Worm (Caenorhabditis elegans) whole organism, L4 larva: Measurements from ENCODE around the gene F49F1.10.
"Not testable (repeated sequence)": the region's sequence is repeated elsewhere in the genome, so short reads cannot be mapped to it uniquely, and the experiment has no call there.

Source experiments
- F37D6.2 ChIP-seq: sonication (generic microtip); optimal IDR thresholded peaks from 2 replicates; lab custom pipeline; 2016; ENCODE audit warnings: mild to moderate bottlenecking, missing genetic modification characterization, missing compliant biosample characterization
- ceh-32 ChIP-seq: sonication (generic microtip); optimal IDR thresholded peaks from 2 replicates; lab custom pipeline; 2016; ENCODE audit warnings: mild to moderate bottlenecking, missing genetic modification characterization, missing compliant biosample characterization; ENCODE audit not compliant: poor library complexity
- ceh-62 ChIP-seq: sonication (generic microtip); optimal IDR thresholded peaks from 2 replicates; lab custom pipeline; 2017; ENCODE audit warnings: missing biosample characterization, missing genetic modification characterization
- fos-1 ChIP-seq: fragments of 150-350 bp; optimal IDR thresholded peaks from 2 replicates; lab custom pipeline; 2014; ENCODE audit warnings: missing biosample characterization, missing genetic modification characterization
- nhr-11 ChIP-seq: fragments of 150-350 bp; optimal IDR thresholded peaks from 2 replicates; lab custom pipeline; 2014; ENCODE audit warnings: missing biosample characterization, missing genetic modification characterization
- set-16 ChIP-seq: fragments of 200-800 bp; sonication (Bioruptor generic); IDR thresholded peaks from 2 replicates; pipeline ENCODE4 v1.3.6; 2022; ENCODE audit warnings: missing genetic modification reagents, missing genetic modification characterization, missing compliant biosample characterization
- unc-39 ChIP-seq: sonication (generic microtip); optimal IDR thresholded peaks from 2 replicates; lab custom pipeline; 2017; ENCODE audit warnings: missing biosample characterization, missing genetic modification characterization

ce11 chrIV:4142986-4143385, 4.1 kb upstream of the F49F1.10 start, which contains the start of gene F49F1.12:
- TF ChIP-seq nhr-11 (tag; lab: Kevin White, UChicago); set-16 (GFP tag; lab: Robert Waterston, UW); unc-39 (tag; lab: Kevin White, UChicago); F37D6.2 (tag; lab: Kevin White, UChicago); ceh-62 (tag; lab: Kevin White, UChicago); ceh-32; fos-1: not testable (repeated sequence)
